Fruit fly (Drosophila melanogaster): ENCODE measurements around the gene CG14374.

CG14374 gene

dm6 chr3R:13385105-13385504, 11.8 kb downstream of the CG14374 start (continued):
- no peak for TF ChIP-seq vfl (GFP tag; optimal IDR thresholded peaks at IDR 0.05)
- no peak for TF ChIP-seq kay (GFP tag; optimal IDR thresholded peaks at IDR 0.05)

- TF ChIP-seq CG7928 (GFP tag; optimal IDR thresholded peaks at IDR 0.05) (peak; percentile 97), CG6791 (GFP tag; IDR thresholded peaks at IDR 0.05; ENCODE audit: partially characterized antibody) (0 out of 3 replicates have a peak, but pooled peaks have one; percentile 13), fu2 (GFP tag; optimal IDR thresholded peaks at IDR 0.05) (peak; percentile 5), CG18011 (GFP tag; optimal IDR thresholded peaks at IDR 0.05) (no peak), ftz-f1 (GFP tag; optimal IDR thresholded peaks at IDR 0.05) (peak; percentile 69), CG12299 (tag; optimal IDR thresholded peaks at IDR 0.05) (no peak), CG12744 (GFP tag; optimal IDR thresholded peaks at IDR 0.05) (no peak), hbn (GFP tag; IDR thresholded peaks at IDR 0.05; ENCODE audit: partially characterized antibody) (0 out of 2 replicates have a peak, but pooled peaks have one; percentile 34), YL-1 (GFP tag; optimal IDR thresholded peaks at IDR 0.05) (peak; percentile 93), CG17385 (GFP tag; optimal IDR thresholded peaks at IDR 0.05) (peak; percentile 35), HmgZ (tag; optimal IDR thresholded peaks at IDR 0.05) (no peak), gt (GFP tag; IDR thresholded peaks at IDR 0.05) (no peak), Hand (GFP tag; optimal IDR thresholded peaks at IDR 0.05) (no peak), Stat92E (GFP tag; optimal IDR thresholded peaks at IDR 0.05) (no peak), Hsf (GFP tag; optimal IDR thresholded peaks at IDR 0.05) (no peak), CG2116 (GFP tag; optimal IDR thresholded peaks at IDR 0.05) (no peak), Sox100B (GFP tag; optimal IDR thresholded peaks at IDR 0.05) (no peak), CkIIα-i1 (GFP tag; IDR thresholded peaks at IDR 0.05) (no peak), CG31388 (GFP tag; optimal IDR thresholded peaks at IDR 0.05) (no peak), cad (GFP tag; optimal IDR thresholded peaks at IDR 0.05) (no peak), Fer2 (tag; optimal IDR thresholded peaks at IDR 0.05) (no peak), ci (GFP tag; IDR thresholded peaks at IDR 0.05) (0 out of 3 replicates have a peak, but pooled peaks have one; percentile 27), CG9215 (GFP tag; IDR thresholded peaks at IDR 0.05) (no peak), pzg (GFP tag; optimal IDR thresholded peaks at IDR 0.05) (peak; percentile 26), CG6254 (GFP tag; optimal IDR thresholded peaks at IDR 0.05) (no peak), Rfx (GFP tag; IDR thresholded peaks at IDR 0.05) (peak; percentile 46; the same call in 1 of the 2 replicates), bowl (GFP tag; IDR thresholded peaks at IDR 0.05) (peak; percentile 42; the same call in 1 of the 2 replicates), ken (GFP tag; IDR thresholded peaks at IDR 0.05) (no peak), CG13624 (GFP tag; optimal IDR thresholded peaks at IDR 0.05) (peak; percentile 26), ranshi (GFP tag; IDR thresholded peaks at IDR 0.05) (no peak), CG8359 (GFP tag; optimal IDR thresholded peaks at IDR 0.05; ENCODE audit: borderline replicate concordance) (no peak), CG18619 (GFP tag; optimal IDR thresholded peaks at IDR 0.05) (peak; percentile 16), BtbVII (GFP tag; optimal IDR thresholded peaks at IDR 0.05) (peak; percentile 54), Gsc (GFP tag; IDR thresholded peaks at IDR 0.05) (no peak), C15 (GFP tag; IDR thresholded peaks at IDR 0.05) (no peak), CG3281 (GFP tag; optimal IDR thresholded peaks at IDR 0.05) (peak; percentile 32), gro (GFP tag; optimal IDR thresholded peaks at IDR 0.05) (peak; percentile 61), CG10959 (GFP tag; IDR thresholded peaks at IDR 0.05) (no peak), Ets97D (GFP tag; optimal IDR thresholded peaks at IDR 0.05) (no peak), rib (GFP tag; IDR thresholded peaks at IDR 0.05) (peak; percentile 69; the same call in 1 of the 2 replicates), CG7987 (GFP tag; optimal IDR thresholded peaks at IDR 0.05) (peak; percentile 1), vvl (GFP tag; IDR thresholded peaks at IDR 0.05) (no peak), CG16813 (GFP tag; IDR thresholded peaks at IDR 0.05; ENCODE audit: partially characterized antibody) (0 out of 3 replicates have a peak, but pooled peaks have one; percentile 30), eyg (GFP tag; optimal IDR thresholded peaks at IDR 0.05) (peak; percentile 51), dm (GFP tag; optimal IDR thresholded peaks at IDR 0.05) (no peak), Hey (tag; optimal IDR thresholded peaks at IDR 0.05) (no peak), CG3847 (GFP tag; IDR thresholded peaks at IDR 0.05) (no peak)
These were observed 14.2 kb downstream of the CG14374 start for dm6 chr3R:13382656-13383142.

Data from whole organism, embryonic.